Fruit fly (Drosophila melanogaster) whole organism, embryonic: ENCODE results near the gene CG12177.

Experiments used
- Atf6 ChIP-seq: fragments of 200-800 bp; sonication (Bioruptor generic); IDR thresholded peaks from 2 replicates; pipeline ENCODE4 v1.3.6; 2022; ENCODE audit warnings: missing biosample characterization, missing genetic modification characterization
- CG1233 ChIP-seq: fragments of 200-800 bp; sonication (Bioruptor generic); optimal IDR thresholded peaks from 4 replicates; lab custom pipeline; 2018; ENCODE audit warnings: missing biosample characterization, mild to moderate bottlenecking, missing genetic modification characterization
- CG12769 ChIP-seq: fragments of 200-800 bp; sonication (Bioruptor generic); optimal IDR thresholded peaks from 2 replicates; lab custom pipeline; 2019; ENCODE audit warnings: missing biosample characterization, mild to moderate bottlenecking, missing genetic modification characterization, moderate library complexity
- CG15479 ChIP-seq: fragments of 200-800 bp; sonication (Bioruptor generic); optimal IDR thresholded peaks from 3 replicates; lab custom pipeline; 2019; ENCODE audit warnings: missing biosample characterization, mild to moderate bottlenecking, missing genetic modification characterization, moderate library complexity
- CG15601 ChIP-seq: fragments of 200-800 bp; sonication (Bioruptor generic); optimal IDR thresholded peaks from 3 replicates; lab custom pipeline; 2019; ENCODE audit warnings: missing biosample characterization, mild to moderate bottlenecking, missing genetic modification characterization, moderate library complexity
- CG1603 ChIP-seq: fragments of 200-800 bp; sonication (Bioruptor generic); optimal IDR thresholded peaks from 2 replicates; lab custom pipeline; 2019; ENCODE audit warnings: missing biosample characterization, mild to moderate bottlenecking, missing genetic modification characterization, moderate library complexity
- CG18599 ChIP-seq: fragments of 200-800 bp; sonication (Bioruptor generic); optimal IDR thresholded peaks from 3 replicates; lab custom pipeline; 2017; ENCODE audit warnings: missing biosample characterization, missing genetic modification characterization, mild to moderate bottlenecking, moderate library complexity, missing genetic modification reagents
- CG2120 ChIP-seq: fragments of 200-800 bp; sonication (Bioruptor generic); optimal IDR thresholded peaks from 3 replicates; lab custom pipeline; 2016; ENCODE audit warnings: missing biosample characterization, missing genetic modification characterization
- CG2129 ChIP-seq: fragments of 200-800 bp; sonication (Bioruptor generic); IDR thresholded peaks from 2 replicates; pipeline ENCODE4 v1.3.6; 2022; ENCODE audit warnings: missing biosample characterization, missing genetic modification characterization; ENCODE audit not compliant: partially characterized antibody
- CG2202 ChIP-seq: fragments of 200-800 bp; sonication (Bioruptor generic); optimal IDR thresholded peaks from 2 replicates; lab custom pipeline; 2018; ENCODE audit warnings: missing biosample characterization, mild to moderate bottlenecking, missing genetic modification characterization
- CG2678 ChIP-seq: fragments of 200-800 bp; sonication (Bioruptor generic); optimal IDR thresholded peaks from 3 replicates; lab custom pipeline; 2019; ENCODE audit warnings: missing biosample characterization, mild to moderate bottlenecking, missing genetic modification characterization, moderate library complexity
- CG31224 ChIP-seq: fragments of 200-800 bp; sonication (Bioruptor generic); IDR thresholded peaks from 2 replicates; pipeline ENCODE4 v1.3.6; 2022; ENCODE audit warnings: missing biosample characterization, missing genetic modification characterization
- CG3847 ChIP-seq: fragments of 200-800 bp; sonication (Bioruptor generic); IDR thresholded peaks from 2 replicates; pipeline ENCODE4 v1.3.6; 2022; ENCODE audit warnings: missing biosample characterization, missing genetic modification characterization
- CG4328 ChIP-seq: fragments of 200-800 bp; sonication (Bioruptor generic); optimal IDR thresholded peaks from 3 replicates; lab custom pipeline; 2017; ENCODE audit warnings: missing biosample characterization, missing genetic modification reagents, missing genetic modification characterization
- CG7556 ChIP-seq: fragments of 200-800 bp; sonication (Bioruptor generic); optimal IDR thresholded peaks from 2 replicates; lab custom pipeline; 2017; ENCODE audit warnings: missing biosample characterization, mild to moderate bottlenecking, missing genetic modification characterization
- CG8290 ChIP-seq, 3 experiments: fragments of 200-800 bp; sonication (Bioruptor generic); optimal IDR thresholded peaks; 2 replicates each; lab custom pipeline; 2016 to 2019; ENCODE audit warnings: missing biosample characterization in 3 of 3, missing genetic modification characterization in 3 of 3, mild to moderate bottlenecking in 2 of 3, moderate library complexity in 1 of 3
- CG9727 ChIP-seq: fragments of 200-800 bp; sonication (Bioruptor generic); optimal IDR thresholded peaks from 3 replicates; lab custom pipeline; 2017; ENCODE audit warnings: missing biosample characterization, mild to moderate bottlenecking, missing genetic modification characterization
- Hmr ChIP-seq: fragments of 200-800 bp; sonication (Bioruptor generic); optimal IDR thresholded peaks from 3 replicates; lab custom pipeline; 2017; ENCODE audit warnings: mild to moderate bottlenecking, missing biosample characterization, missing genetic modification reagents, missing genetic modification characterization
- Kr ChIP-seq: fragments of 200-800 bp; sonication (Bioruptor generic); optimal IDR thresholded peaks from 2 replicates; lab custom pipeline; 2017; ENCODE audit warnings: missing biosample characterization, mild to moderate bottlenecking, missing genetic modification characterization
- Med ChIP-seq: fragments of 200-800 bp; sonication (Bioruptor generic); peaks from one replicate; lab custom pipeline; 2016; ENCODE audit warnings: missing biosample characterization, missing genetic modification characterization, mild to moderate bottlenecking, inconsistent platforms, moderate library complexity
- Meics ChIP-seq: fragments of 200-800 bp; sonication (Bioruptor generic); optimal IDR thresholded peaks from 2 replicates; lab custom pipeline; 2017; ENCODE audit warnings: missing biosample characterization, mild to moderate bottlenecking, missing genetic modification characterization
- NFAT ChIP-seq: fragments of 200-800 bp; sonication (Bioruptor generic); IDR thresholded peaks from 2 replicates; pipeline ENCODE4 v1.3.6; 2022; ENCODE audit warnings: missing biosample characterization, missing genetic modification characterization
- Pdp1 ChIP-seq, 2 experiments: fragments of 200-800 bp; sonication (Bioruptor generic); optimal IDR thresholded peaks; 3 replicates each; lab custom pipeline; 2016; ENCODE audit warnings: missing biosample characterization in 2 of 2, missing genetic modification characterization in 2 of 2, mild to moderate bottlenecking in 1 of 2, moderate library complexity in 1 of 2
- Ptx1 ChIP-seq: fragments of 200-800 bp; sonication (Bioruptor generic); IDR thresholded peaks from 2 replicates; pipeline ENCODE4 v1.3.6; 2022; ENCODE audit warnings: missing biosample characterization, missing genetic modification characterization
- btn ChIP-seq: fragments of 200-800 bp; sonication (Bioruptor generic); optimal IDR thresholded peaks from 2 replicates; lab custom pipeline; 2016; ENCODE audit warnings: missing biosample characterization, missing genetic modification characterization
- ci ChIP-seq: fragments of 200-800 bp; sonication (Bioruptor generic); IDR thresholded peaks from 3 replicates; pipeline ENCODE4 v1.3.6; 2022; ENCODE audit warnings: missing biosample characterization, missing genetic modification characterization
- crc ChIP-seq: fragments of 200-800 bp; sonication (Bioruptor generic); optimal IDR thresholded peaks from 2 replicates; lab custom pipeline; 2016; ENCODE audit warnings: missing biosample characterization, missing genetic modification characterization
- crol ChIP-seq: fragments of 200-800 bp; sonication (Bioruptor generic); IDR thresholded peaks from 2 replicates; pipeline ENCODE4 v1.3.6; 2022; ENCODE audit warnings: missing biosample characterization, missing genetic modification characterization
- cwo ChIP-seq: fragments of 200-800 bp; sonication (Bioruptor generic); optimal IDR thresholded peaks from 3 replicates; lab custom pipeline; 2017; ENCODE audit warnings: missing biosample characterization, missing genetic modification characterization, mild to moderate bottlenecking, moderate library complexity, missing genetic modification reagents
- eve ChIP-seq, 2 experiments: fragments of >200 bp; optimal IDR thresholded peaks; 2 replicates each; lab custom pipeline; 2017; ENCODE audit warnings: missing biosample characterization in 2 of 2, missing genetic modification characterization in 2 of 2
- fd102C ChIP-seq: fragments of 200-800 bp; sonication (Bioruptor generic); optimal IDR thresholded peaks from 2 replicates; lab custom pipeline; 2018; ENCODE audit warnings: missing biosample characterization, mild to moderate bottlenecking, missing genetic modification characterization, moderate library complexity
- grau ChIP-seq: fragments of 200-800 bp; optimal IDR thresholded peaks from 3 replicates; lab custom pipeline; 2019; ENCODE audit warnings: missing biosample characterization, mild to moderate bottlenecking, missing genetic modification characterization, moderate library complexity
- schlank ChIP-seq: fragments of 200-800 bp; sonication (Bioruptor generic); optimal IDR thresholded peaks from 2 replicates; lab custom pipeline; 2018; ENCODE audit warnings: missing biosample characterization, mild to moderate bottlenecking, missing genetic modification characterization
- sd ChIP-seq: fragments of 200-800 bp; sonication (Bioruptor generic); optimal IDR thresholded peaks from 3 replicates; lab custom pipeline; 2018; ENCODE audit warnings: missing biosample characterization, mild to moderate bottlenecking, missing genetic modification characterization, moderate library complexity
- sens ChIP-seq: fragments of 200-800 bp; sonication (Bioruptor generic); peaks from one replicate; lab custom pipeline; 2016; ENCODE audit warnings: missing biosample characterization, missing genetic modification characterization
- sisA ChIP-seq: fragments of 200-800 bp; sonication (Bioruptor generic); IDR thresholded peaks from 2 replicates; pipeline ENCODE4 v1.3.6; 2022; ENCODE audit warnings: missing biosample characterization, missing genetic modification characterization
- so ChIP-seq: fragments of 200-800 bp; sonication (Bioruptor generic); IDR thresholded peaks from 3 replicates; pipeline ENCODE4 v1.3.6; 2022; ENCODE audit warnings: missing biosample characterization, missing genetic modification characterization
- sug ChIP-seq: fragments of 200-800 bp; optimal IDR thresholded peaks from 2 replicates; lab custom pipeline; 2019; ENCODE audit warnings: missing biosample characterization, mild to moderate bottlenecking, missing genetic modification characterization, moderate library complexity
- tll ChIP-seq, 2 experiments: fragments of 200-800 bp in 1 of 2; fragments of >200 bp in 1 of 2; sonication (Bioruptor generic) in 1 of 2; optimal IDR thresholded peaks; 2 replicates each; lab custom pipeline; 2017 to 2019; ENCODE audit warnings: missing biosample characterization in 2 of 2, missing genetic modification characterization in 2 of 2, mild to moderate bottlenecking in 1 of 2, moderate library complexity in 1 of 2

CG12177 gene

DNA sequence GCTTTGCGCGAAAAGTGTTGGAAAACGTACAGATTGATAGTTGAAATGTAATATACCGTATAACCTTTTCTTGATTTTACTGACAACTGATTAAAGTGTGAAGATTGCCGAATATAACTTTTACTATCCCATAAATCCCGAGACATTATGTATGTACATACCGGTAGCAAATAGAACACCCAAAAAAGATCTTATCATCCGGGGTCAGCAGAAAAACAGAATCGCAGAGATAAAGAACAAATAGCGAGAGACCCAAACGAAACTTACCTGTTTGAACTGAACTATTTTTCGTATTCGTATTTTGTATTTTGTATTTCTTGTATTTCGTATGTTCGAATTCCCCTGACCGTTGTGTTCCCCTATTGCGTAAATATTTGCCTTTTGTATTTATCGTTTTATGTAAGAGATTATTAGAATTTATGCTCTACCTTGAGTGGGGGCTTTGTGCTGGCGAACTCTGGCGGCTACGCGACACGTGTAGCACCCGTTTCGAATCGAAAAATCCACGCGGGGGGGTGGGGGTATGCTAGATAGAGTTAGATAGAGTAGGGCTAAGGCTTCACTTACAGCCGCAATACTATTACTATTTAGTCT lies 46.9 kb downstream of the CG12177 start:
- TF ChIP-seq crc (GFP tag; lab: Kevin White, UChicago), result peak; percentile 1
- no peak for TF ChIP-seq Ptx1
- TF ChIP-seq Atf6 (GFP tag; lab: Robert Waterston, UW), result no peak
- TF ChIP-seq CG2202 (tag; lab: Kevin White, UChicago), result peak; percentile 48
- TF ChIP-seq Meics (GFP tag; lab: Kevin White, UChicago), result peak; percentile 24
- peak; percentile 37 for TF ChIP-seq sug (tag; lab: Kevin White, UChicago)
- peak; percentile 14 for TF ChIP-seq fd102C (GFP tag; lab: Kevin White, UChicago)
- TF ChIP-seq Pdp1 (GFP tag; optimal IDR thresholded peaks at IDR 0.05; lab: Kevin White, UChicago), result peak in 1 of 2 experiments; percentile 80
- TF ChIP-seq ci, result peak; percentile 53; the same call in 2 of the 3 replicates
- TF ChIP-seq CG8290 (GFP tag; optimal IDR thresholded peaks at IDR 0.05; lab: Kevin White, UChicago), result peak; percentile 26
- TF ChIP-seq CG8290 (tag; optimal IDR thresholded peaks at IDR 0.05; lab: Kevin White, UChicago), result no peak
- peak; percentile 11 for TF ChIP-seq CG7556 (GFP tag; lab: Kevin White, UChicago)
- peak; percentile 35 for TF ChIP-seq CG1233 (GFP tag; lab: Kevin White, UChicago)
- TF ChIP-seq CG31224 (GFP tag; lab: Robert Waterston, UW), result no peak
- peak; percentile 12 for TF ChIP-seq CG9727 (GFP tag; lab: Kevin White, UChicago)
- peak; percentile 41 for TF ChIP-seq crol (GFP tag; lab: Robert Waterston, UW)
- peak; percentile 26; the same call in 1 of the 2 replicates for TF ChIP-seq NFAT (GFP tag; lab: Robert Waterston, UW)
- TF ChIP-seq Hmr (GFP tag; lab: Kevin White, UChicago), result peak; percentile 58
- peak; percentile 46 for TF ChIP-seq Kr (GFP tag; lab: Kevin White, UChicago)
- TF ChIP-seq CG4328 (GFP tag; lab: Kevin White, UChicago), result peak; percentile 6
- TF ChIP-seq sisA, result no peak
- TF ChIP-seq so (GFP tag; lab: Robert Waterston, UW), result peak; percentile 27; the same call in 1 of the 3 replicates
- peak; percentile 81 for TF ChIP-seq cwo (GFP tag; lab: Kevin White, UChicago)
- peak; percentile 4 for TF ChIP-seq grau (tag; lab: Kevin White, UChicago)
- peak; percentile 14 for TF ChIP-seq CG15601
- TF ChIP-seq btn (GFP tag; lab: Kevin White, UChicago), result no peak
- peak; percentile 30 for TF ChIP-seq CG2120 (GFP tag; lab: Kevin White, UChicago)
- TF ChIP-seq CG3847, result no peak
- TF ChIP-seq sens (GFP tag; lab: Kevin White, UChicago), result peak; percentile 87
- no peak for TF ChIP-seq CG2129 (GFP tag; lab: Robert Waterston, UW)
- TF ChIP-seq CG18599 (GFP tag; lab: Kevin White, UChicago), result peak; percentile 4
- peak; percentile 59 for TF ChIP-seq sd (tag; lab: Kevin White, UChicago)
- TF ChIP-seq Med (GFP tag; lab: Kevin White, UChicago), result peak; percentile 64
- peak; percentile 8 for TF ChIP-seq CG1603 (tag; lab: Kevin White, UChicago)
- TF ChIP-seq tll (GFP tag; optimal IDR thresholded peaks at IDR 0.05; lab: Kevin White, UChicago), result peak in 1 of 2 experiments; percentile 21
- TF ChIP-seq schlank (tag; lab: Kevin White, UChicago), result peak; percentile 39
- TF ChIP-seq CG12769 (tag; lab: Kevin White, UChicago), result peak; percentile 12
- TF ChIP-seq CG15479 (GFP tag; lab: Kevin White, UChicago), result peak; percentile 59
- TF ChIP-seq eve (GFP tag; optimal IDR thresholded peaks at IDR 0.05; lab: Kevin White, UChicago), result no peak
- TF ChIP-seq CG2678, result peak; percentile 32
